Worm (Caenorhabditis elegans) whole organism, midembryonic: ENCODE results near the gene ZK1058.9.

Experiments used
- T22C8.4 ChIP-seq: fragments of 200-800 bp; sonication (Bioruptor generic); IDR thresholded peaks from 2 replicates; pipeline ENCODE4 v1.3.6; 2022; ENCODE audit warnings: missing genetic modification characterization, missing compliant biosample characterization
- cog-1 ChIP-seq: sonication (generic microtip); optimal IDR thresholded peaks from 2 replicates; lab custom pipeline; 2016; ENCODE audit warnings: missing genetic modification characterization, missing compliant biosample characterization
- flt-1 ChIP-seq: fragments of 200-800 bp; sonication (Bioruptor generic); IDR thresholded peaks from 2 replicates; pipeline ENCODE4 v1.3.6; 2022; ENCODE audit warnings: missing genetic modification characterization, missing compliant biosample characterization
- ztf-29 ChIP-seq: fragments of 200-800 bp; sonication (Bioruptor generic); IDR thresholded peaks from 2 replicates; pipeline ENCODE4 v1.3.6; 2022; ENCODE audit warnings: missing genetic modification reagents, missing genetic modification characterization, missing compliant biosample characterization

ce11 chrIII:3974503-3974902 lies 48.5 kb upstream of the ZK1058.9 start:
- TF ChIP-seq cog-1 (tag; lab: Kevin White, UChicago), result no peak
- no peak for TF ChIP-seq ztf-29 (GFP tag; lab: Robert Waterston, UW)
- TF ChIP-seq flt-1 (GFP tag; lab: Robert Waterston, UW), result no peak
- TF ChIP-seq T22C8.4 (GFP tag; lab: Robert Waterston, UW), result no peak
